Worm (Caenorhabditis elegans): ENCODE results near the gene R160.6.

- no peak for TF ChIP-seq ztf-1 (GFP tag; conservative IDR thresholded peaks at IDR 0.05)
- no peak for TF ChIP-seq mdl-1 (tag; optimal IDR thresholded peaks at IDR 0.05)
- TF ChIP-seq blmp-1 (tag; optimal IDR thresholded peaks at IDR 0.05; ENCODE audit: insufficient read depth) = no peak
Measured at ce11 chrX:4362522-4362921, 10.5 kb downstream of the R160.6 start, which contains the start of gene F14H12.7.

All from whole organism, L2 larva.